Fruit fly (Drosophila melanogaster) whole organism, embryonic: ENCODE measurements around the gene CG13653.

ENCODE experiments used
- CG11247 ChIP-seq: fragments of 200-800 bp; sonication (Bioruptor generic); IDR thresholded peaks from 2 replicates; pipeline ENCODE4 v1.3.6; 2022; ENCODE audit warnings: missing biosample characterization, missing genetic modification characterization
- CG11456 ChIP-seq: fragments of 200-800 bp; sonication (Bioruptor generic); IDR thresholded peaks from 3 replicates; pipeline ENCODE4 v1.3.6; 2022; ENCODE audit warnings: missing biosample characterization, missing genetic modification characterization
- CG13624 ChIP-seq: fragments of 200-800 bp; sonication (Bioruptor generic); optimal IDR thresholded peaks from 2 replicates; lab custom pipeline; 2016; ENCODE audit warnings: missing biosample characterization, missing genetic modification characterization
- CG14014 ChIP-seq: fragments of 200-800 bp; sonication (Bioruptor generic); IDR thresholded peaks from 2 replicates; pipeline ENCODE4 v1.3.6; 2022; ENCODE audit warnings: missing biosample characterization, missing genetic modification characterization
- CG14441 ChIP-seq: fragments of 200-800 bp; sonication (Bioruptor generic); IDR thresholded peaks from 2 replicates; pipeline ENCODE4 v1.3.6; 2022; ENCODE audit warnings: missing biosample characterization, missing genetic modification characterization
- CG14710 ChIP-seq: fragments of 200-800 bp; sonication (Bioruptor generic); optimal IDR thresholded peaks from 3 replicates; lab custom pipeline; 2019; ENCODE audit warnings: missing biosample characterization, mild to moderate bottlenecking, missing genetic modification characterization, moderate library complexity
- CG17912 ChIP-seq: fragments of 200-800 bp; sonication (Bioruptor generic); optimal IDR thresholded peaks from 2 replicates; lab custom pipeline; 2018; ENCODE audit warnings: missing biosample characterization, mild to moderate bottlenecking, missing genetic modification characterization
- CG18764 ChIP-seq: fragments of 200-800 bp; sonication (Bioruptor generic); optimal IDR thresholded peaks from 3 replicates; lab custom pipeline; 2016; ENCODE audit warnings: missing biosample characterization, missing genetic modification characterization
- CG2202 ChIP-seq: fragments of 200-800 bp; sonication (Bioruptor generic); optimal IDR thresholded peaks from 2 replicates; lab custom pipeline; 2018; ENCODE audit warnings: missing biosample characterization, mild to moderate bottlenecking, missing genetic modification characterization
- CG30431 ChIP-seq: fragments of 200-800 bp; sonication (Bioruptor generic); optimal IDR thresholded peaks from 2 replicates; lab custom pipeline; 2017; ENCODE audit warnings: missing biosample characterization, missing genetic modification characterization
- CG31365 ChIP-seq: fragments of 200-800 bp; sonication (Bioruptor generic); optimal IDR thresholded peaks from 2 replicates; lab custom pipeline; 2018; ENCODE audit warnings: missing biosample characterization, mild to moderate bottlenecking, missing genetic modification characterization
- CG34224 ChIP-seq: fragments of 200-800 bp; sonication (Bioruptor generic); IDR thresholded peaks from 3 replicates; pipeline ENCODE4 v1.3.6; 2022; ENCODE audit warnings: missing biosample characterization, missing genetic modification characterization; ENCODE audit not compliant: partially characterized antibody
- CG4730 ChIP-seq: fragments of 200-800 bp; sonication (Bioruptor generic); IDR thresholded peaks from 2 replicates; pipeline ENCODE4 v1.3.6; 2022; ENCODE audit warnings: missing biosample characterization, missing genetic modification characterization
- CG4820 ChIP-seq: fragments of 200-800 bp; sonication (Bioruptor generic); optimal IDR thresholded peaks from 3 replicates; lab custom pipeline; 2016; ENCODE audit warnings: missing biosample characterization, missing genetic modification characterization
- CG5245 ChIP-seq: fragments of 200-800 bp; sonication (Bioruptor generic); optimal IDR thresholded peaks from 3 replicates; lab custom pipeline; 2016; ENCODE audit warnings: missing biosample characterization, missing genetic modification characterization
- Deaf1 ChIP-seq: fragments of 200-800 bp; optimal IDR thresholded peaks from 3 replicates; lab custom pipeline; 2019; ENCODE audit warnings: missing biosample characterization, mild to moderate bottlenecking, missing genetic modification characterization, moderate library complexity
- Doc3 ChIP-seq: fragments of 200-800 bp; sonication (Bioruptor generic); IDR thresholded peaks from 3 replicates; pipeline ENCODE4 v1.3.6; 2022; ENCODE audit warnings: missing biosample characterization, missing genetic modification characterization; ENCODE audit not compliant: partially characterized antibody
- Ets65A ChIP-seq: fragments of 200-800 bp; sonication (Bioruptor generic); peaks from one replicate; lab custom pipeline; 2016; ENCODE audit warnings: missing biosample characterization, missing genetic modification characterization
- H2.0 ChIP-seq: fragments of 200-800 bp; sonication (Bioruptor generic); IDR thresholded peaks from 2 replicates; pipeline ENCODE4 v1.3.6; 2022; ENCODE audit warnings: missing biosample characterization, missing genetic modification characterization
- HLH4C ChIP-seq: fragments of 200-800 bp; sonication (Bioruptor generic); IDR thresholded peaks from 3 replicates; pipeline ENCODE4 v1.3.6; 2022; ENCODE audit warnings: missing biosample characterization, missing genetic modification characterization; ENCODE audit not compliant: partially characterized antibody
- MESR4 ChIP-seq: fragments of 200-800 bp; sonication (Bioruptor generic); optimal IDR thresholded peaks from 2 replicates; lab custom pipeline; 2018; ENCODE audit warnings: missing biosample characterization, mild to moderate bottlenecking, missing genetic modification characterization, moderate library complexity
- MTF-1 ChIP-seq: fragments of 200-800 bp; sonication (Bioruptor generic); optimal IDR thresholded peaks from 2 replicates; lab custom pipeline; 2018; ENCODE audit warnings: missing biosample characterization, mild to moderate bottlenecking, missing genetic modification characterization, borderline replicate concordance
- Myb ChIP-seq: fragments of 200-800 bp; sonication (Bioruptor generic); optimal IDR thresholded peaks from 2 replicates; lab custom pipeline; 2016; ENCODE audit warnings: missing biosample characterization, missing genetic modification characterization
- Nf-YB ChIP-seq: fragments of 200-800 bp; sonication (Bioruptor generic); optimal IDR thresholded peaks from 3 replicates; lab custom pipeline; 2019; ENCODE audit warnings: missing biosample characterization, mild to moderate bottlenecking, missing genetic modification characterization, moderate library complexity
- Nf-YC ChIP-seq: fragments of 200-800 bp; optimal IDR thresholded peaks from 3 replicates; lab custom pipeline; 2019; ENCODE audit warnings: missing biosample characterization, mild to moderate bottlenecking, missing genetic modification characterization, moderate library complexity
- Six4 ChIP-seq: fragments of 200-800 bp; sonication (Bioruptor generic); optimal IDR thresholded peaks from 2 replicates; lab custom pipeline; 2016; ENCODE audit warnings: missing biosample characterization, missing genetic modification characterization
- Ssrp ChIP-seq: fragments of 200-800 bp; sonication (Bioruptor generic); optimal IDR thresholded peaks from 2 replicates; lab custom pipeline; 2018; ENCODE audit warnings: missing biosample characterization, mild to moderate bottlenecking, missing genetic modification characterization, moderate library complexity
- aop ChIP-seq: fragments of 200-800 bp; sonication (Bioruptor generic); IDR thresholded peaks from 2 replicates; pipeline ENCODE4 v1.3.6; 2022; ENCODE audit warnings: missing biosample characterization, missing genetic modification characterization
- ase ChIP-seq: fragments of 200-800 bp; sonication (Bioruptor generic); IDR thresholded peaks from 3 replicates; pipeline ENCODE4 v1.3.6; 2022; ENCODE audit warnings: missing biosample characterization, missing genetic modification characterization
- cg ChIP-seq: fragments of 200-800 bp; sonication (Bioruptor generic); optimal IDR thresholded peaks from 3 replicates; lab custom pipeline; 2019; ENCODE audit warnings: missing biosample characterization, mild to moderate bottlenecking, missing genetic modification characterization, moderate library complexity
- chif ChIP-seq, 2 experiments: fragments of 200-800 bp; sonication (Bioruptor generic); optimal IDR thresholded peaks; 3 replicates each; lab custom pipeline; 2016; ENCODE audit warnings: missing biosample characterization in 2 of 2, missing genetic modification characterization in 2 of 2
- da ChIP-seq: fragments of 200-800 bp; sonication (Bioruptor generic); optimal IDR thresholded peaks from 2 replicates; lab custom pipeline; 2016; ENCODE audit warnings: missing biosample characterization, missing genetic modification characterization
- h ChIP-seq: fragments of >200 bp; optimal IDR thresholded peaks from 2 replicates; lab custom pipeline; 2017
- hkb ChIP-seq, 2 experiments: fragments of 200-800 bp in 1 of 2; fragments of >200 bp in 1 of 2; sonication (Bioruptor generic) in 1 of 2; IDR thresholded peaks in 1 of 2; optimal IDR thresholded peaks in 1 of 2; 2 replicates each; pipeline versions ENCODE4 v1.3.6 to Lab custom; 2017 to 2022; ENCODE audit warnings: missing biosample characterization in 1 of 2, missing genetic modification characterization in 1 of 2
- hth ChIP-seq: fragments of >200 bp; optimal IDR thresholded peaks from 2 replicates; lab custom pipeline; 2017; ENCODE audit warnings: inconsistent platforms
- lmd ChIP-seq: fragments of 200-800 bp; sonication (Bioruptor generic); IDR thresholded peaks from 2 replicates; pipeline ENCODE4 v1.3.6; 2022; ENCODE audit warnings: missing biosample characterization, missing genetic modification characterization
- prd ChIP-seq, 3 experiments: fragments of >200 bp in 2 of 3; fragments of 200-800 bp in 1 of 3; sonication (Bioruptor generic) in 1 of 3; optimal IDR thresholded peaks in 2 of 3; IDR thresholded peaks in 1 of 3; 2 replicates in 2 of 3; 3 replicates in 1 of 3; pipeline versions ENCODE4 v1.3.6 to Lab custom; 2017 to 2022; ENCODE audit warnings: missing biosample characterization in 1 of 3, missing genetic modification characterization in 1 of 3
- pros ChIP-seq: fragments of 200-800 bp; sonication (Bioruptor generic); optimal IDR thresholded peaks from 3 replicates; lab custom pipeline; 2019; ENCODE audit warnings: missing biosample characterization, mild to moderate bottlenecking, missing genetic modification characterization, moderate library complexity
- repo ChIP-seq: fragments of 200-800 bp; sonication (Bioruptor generic); optimal IDR thresholded peaks from 2 replicates; lab custom pipeline; 2016; ENCODE audit warnings: missing biosample characterization, missing genetic modification characterization
- seq ChIP-seq: fragments of 200-800 bp; sonication (Bioruptor generic); IDR thresholded peaks from 2 replicates; pipeline ENCODE4 v1.3.6; 2022; ENCODE audit warnings: missing biosample characterization, missing genetic modification characterization
- sima ChIP-seq: fragments of 200-800 bp; sonication (Bioruptor generic); optimal IDR thresholded peaks from 2 replicates; lab custom pipeline; 2016; ENCODE audit warnings: missing biosample characterization, missing genetic modification characterization
- slou ChIP-seq: fragments of 200-800 bp; sonication (Bioruptor generic); optimal IDR thresholded peaks from 3 replicates; lab custom pipeline; 2016; ENCODE audit warnings: missing biosample characterization, missing genetic modification characterization
- slp2 ChIP-seq: fragments of 200-800 bp; sonication (Bioruptor generic); optimal IDR thresholded peaks from 2 replicates; lab custom pipeline; 2016; ENCODE audit warnings: missing biosample characterization, missing genetic modification characterization
- sob ChIP-seq: fragments of 200-800 bp; sonication (Bioruptor generic); IDR thresholded peaks from 2 replicates; pipeline ENCODE4 v1.3.6; 2022; ENCODE audit warnings: missing biosample characterization, missing genetic modification characterization
- zfh2 ChIP-seq: fragments of 200-800 bp; sonication (Bioruptor generic); optimal IDR thresholded peaks from 2 replicates; lab custom pipeline; 2016; ENCODE audit warnings: missing biosample characterization, missing genetic modification characterization

Gene CG13653

DNA sequence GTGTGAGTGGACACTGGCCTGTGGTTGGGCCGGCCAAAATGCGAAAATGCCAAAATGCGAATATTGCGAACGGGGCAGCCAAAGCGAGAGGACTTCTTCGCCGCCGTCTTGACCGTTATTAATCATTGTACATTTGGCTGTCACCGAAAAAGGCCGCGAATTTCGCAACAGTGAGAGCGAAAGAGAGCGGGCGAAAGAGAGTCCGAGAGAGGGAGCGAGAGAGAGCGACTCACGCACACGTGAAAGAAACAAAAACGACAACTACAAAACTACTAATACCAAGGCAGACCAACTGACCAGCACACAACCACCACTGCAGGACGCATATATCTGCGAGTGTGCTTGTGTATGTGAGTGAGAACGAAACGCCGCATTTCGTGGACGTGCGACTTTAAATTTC is 10.8 kb upstream of the CG13653 start (continued):
- TF ChIP-seq lmd (GFP tag; lab: Robert Waterston, UW) (no peak), CG11247 (GFP tag; lab: Robert Waterston, UW) (no peak), da (no peak), CG2202 (no peak), CG34224 (GFP tag; lab: Robert Waterston, UW) (no peak), hth (lab: Kevin White, UChicago) (no peak), aop (GFP tag; lab: Robert Waterston, UW) (no peak), slp2 (GFP tag; lab: Kevin White, UChicago) (no peak), H2.0 (GFP tag; lab: Robert Waterston, UW) (no peak), cg (peak; percentile 86), Myb (GFP tag; lab: Kevin White, UChicago) (no peak), Six4 (GFP tag; lab: Kevin White, UChicago) (no peak), HLH4C (GFP tag; lab: Robert Waterston, UW) (no peak), ase (GFP tag; lab: Robert Waterston, UW) (no peak), pros (GFP tag; lab: Kevin White, UChicago) (peak; percentile 95), slou (GFP tag; lab: Kevin White, UChicago) (no peak), sob (no peak), hkb (optimal IDR thresholded peaks at IDR 0.05; lab: Kevin White, UChicago) (no peak), hkb (GFP tag; IDR thresholded peaks at IDR 0.05; lab: Robert Waterston, UW) (no peak), CG18764 (GFP tag; lab: Kevin White, UChicago) (no peak), prd (optimal IDR thresholded peaks at IDR 0.05; lab: Kevin White, UChicago) (no peak), prd (GFP tag; IDR thresholded peaks at IDR 0.05; lab: Robert Waterston, UW) (no peak), CG31365 (tag; lab: Kevin White, UChicago) (no peak), CG11456 (GFP tag; lab: Robert Waterston, UW) (no peak), h (lab: Kevin White, UChicago) (no peak), CG4820 (no peak), Ssrp (tag; lab: Kevin White, UChicago) (no peak), chif (GFP tag; optimal IDR thresholded peaks at IDR 0.05; lab: Kevin White, UChicago) (no peak), MTF-1 (no peak), CG14441 (no peak), MESR4 (GFP tag; lab: Kevin White, UChicago) (no peak), CG30431 (GFP tag; lab: Kevin White, UChicago) (no peak), repo (GFP tag; lab: Kevin White, UChicago) (no peak), seq (GFP tag; lab: Robert Waterston, UW) (0 out of 2 replicates have a peak, but pooled peaks have one; percentile 12), Deaf1 (tag; lab: Kevin White, UChicago) (peak; percentile 61)

DNA sequence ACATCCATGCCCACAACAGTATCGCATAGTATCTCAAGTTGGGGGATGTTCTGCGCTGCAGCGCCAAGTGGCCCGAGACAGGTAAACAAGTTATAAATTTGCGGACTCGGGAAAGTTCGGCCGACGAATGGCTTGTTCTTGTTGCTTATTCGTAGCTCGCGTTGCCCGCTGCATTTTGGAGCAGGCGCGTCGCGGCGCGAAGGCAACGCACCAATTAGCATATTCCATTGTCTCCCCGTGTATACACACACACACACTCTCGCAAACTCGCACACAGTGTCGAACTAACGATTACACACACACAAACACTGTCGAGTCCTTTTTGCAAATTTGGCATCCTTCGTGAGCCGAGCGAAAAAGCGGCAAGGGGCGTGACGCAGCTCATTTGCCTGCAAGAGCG is 6.3 kb upstream of the CG13653 start:
- TF ChIP-seq CG17912 (no peak), CG13624 (no peak), sima (GFP tag; lab: Kevin White, UChicago) (no peak), CG14014 (GFP tag; lab: Robert Waterston, UW) (no peak), CG14710 (tag; lab: Kevin White, UChicago) (no peak), CG4730 (GFP tag; lab: Robert Waterston, UW) (no peak), CG5245 (no peak), Ets65A (GFP tag; lab: Kevin White, UChicago) (peak; percentile 13), zfh2 (no peak), Doc3 (GFP tag; lab: Robert Waterston, UW) (no peak), Deaf1 (tag; lab: Kevin White, UChicago) (peak; percentile 83), Nf-YB (GFP tag; lab: Kevin White, UChicago) (peak; percentile 65), Nf-YC (tag; lab: Kevin White, UChicago) (peak; percentile 78)
